Fruit fly (Drosophila melanogaster) whole organism, embryonic: ENCODE results near the gene rost.

Experiments used
- Aef1 ChIP-seq: fragments of 200-800 bp; sonication (Bioruptor generic); IDR thresholded peaks from 3 replicates; pipeline ENCODE4 v1.3.6; 2022; ENCODE audit warnings: missing biosample characterization, missing genetic modification characterization
- Atf-2 ChIP-seq: fragments of 200-800 bp; sonication (Bioruptor generic); optimal IDR thresholded peaks from 2 replicates; lab custom pipeline; 2016; ENCODE audit warnings: missing biosample characterization, missing genetic modification characterization
- Bdp1 ChIP-seq: fragments of 200-800 bp; sonication (Bioruptor generic); optimal IDR thresholded peaks from 3 replicates; lab custom pipeline; 2016; ENCODE audit warnings: missing biosample characterization, missing genetic modification characterization
- CG10321 ChIP-seq: fragments of 200-800 bp; sonication (Bioruptor generic); IDR thresholded peaks from 2 replicates; pipeline ENCODE4 v1.3.6; 2022; ENCODE audit warnings: missing biosample characterization, missing genetic modification characterization
- CG11093 ChIP-seq: fragments of 200-800 bp; sonication (Bioruptor generic); IDR thresholded peaks from 3 replicates; pipeline ENCODE4 v1.3.6; 2022; ENCODE audit warnings: missing biosample characterization, missing genetic modification characterization
- CG11398 ChIP-seq: fragments of 200-800 bp; sonication (Bioruptor generic); optimal IDR thresholded peaks from 2 replicates; lab custom pipeline; 2016; ENCODE audit warnings: missing biosample characterization, missing genetic modification characterization
- CG13287 ChIP-seq: fragments of 200-800 bp; sonication (Bioruptor generic); IDR thresholded peaks from 2 replicates; pipeline ENCODE4 v1.3.6; 2022; ENCODE audit warnings: missing biosample characterization, missing genetic modification characterization; ENCODE audit not compliant: partially characterized antibody
- CG13296 ChIP-seq: fragments of 200-800 bp; sonication (Bioruptor generic); optimal IDR thresholded peaks from 3 replicates; lab custom pipeline; 2018; ENCODE audit warnings: missing biosample characterization, mild to moderate bottlenecking, missing genetic modification characterization
- CG13424 ChIP-seq: fragments of 200-800 bp; sonication (Bioruptor generic); optimal IDR thresholded peaks from 2 replicates; lab custom pipeline; 2019; ENCODE audit warnings: missing biosample characterization, mild to moderate bottlenecking, missing genetic modification characterization, moderate library complexity
- CG16813 ChIP-seq: fragments of 200-800 bp; sonication (Bioruptor generic); IDR thresholded peaks from 3 replicates; pipeline ENCODE4 v1.3.6; 2022; ENCODE audit warnings: missing biosample characterization, missing genetic modification characterization; ENCODE audit not compliant: partially characterized antibody
- CG1832 ChIP-seq: fragments of 200-800 bp; sonication (Bioruptor generic); optimal IDR thresholded peaks from 2 replicates; lab custom pipeline; 2017; ENCODE audit warnings: missing biosample characterization, mild to moderate bottlenecking, missing genetic modification characterization, inconsistent platforms
- CG2199 ChIP-seq: fragments of 200-800 bp; sonication (Bioruptor generic); IDR thresholded peaks from 3 replicates; pipeline ENCODE4 v1.3.6; 2022; ENCODE audit warnings: missing biosample characterization, missing genetic modification characterization
- CG2678 ChIP-seq: fragments of 200-800 bp; sonication (Bioruptor generic); optimal IDR thresholded peaks from 3 replicates; lab custom pipeline; 2019; ENCODE audit warnings: missing biosample characterization, mild to moderate bottlenecking, missing genetic modification characterization, moderate library complexity
- CG2712 ChIP-seq: fragments of 200-800 bp; optimal IDR thresholded peaks from 3 replicates; lab custom pipeline; 2019; ENCODE audit warnings: missing biosample characterization, mild to moderate bottlenecking, missing genetic modification characterization, moderate library complexity
- CG32532 ChIP-seq: fragments of 200-800 bp; sonication (Bioruptor generic); IDR thresholded peaks from 2 replicates; pipeline ENCODE4 v1.3.6; 2022; ENCODE audit warnings: missing biosample characterization, missing genetic modification characterization
- CG3281 ChIP-seq: fragments of 200-800 bp; sonication (Bioruptor generic); optimal IDR thresholded peaks from 3 replicates; lab custom pipeline; 2017; ENCODE audit warnings: missing biosample characterization, mild to moderate bottlenecking, missing genetic modification characterization
- CG34224 ChIP-seq: fragments of 200-800 bp; sonication (Bioruptor generic); IDR thresholded peaks from 3 replicates; pipeline ENCODE4 v1.3.6; 2022; ENCODE audit warnings: missing biosample characterization, missing genetic modification characterization; ENCODE audit not compliant: partially characterized antibody
- CG34376 ChIP-seq: fragments of 200-800 bp; sonication (Bioruptor generic); optimal IDR thresholded peaks from 2 replicates; lab custom pipeline; 2018; ENCODE audit warnings: missing biosample characterization, mild to moderate bottlenecking, missing genetic modification characterization
- CG4360 ChIP-seq: fragments of 200-800 bp; sonication (Bioruptor generic); IDR thresholded peaks from 2 replicates; pipeline ENCODE4 v1.3.6; 2022; ENCODE audit warnings: missing biosample characterization, missing genetic modification characterization
- CG8089 ChIP-seq: fragments of 200-800 bp; sonication (Bioruptor generic); optimal IDR thresholded peaks from 3 replicates; lab custom pipeline; 2016; ENCODE audit warnings: missing biosample characterization, missing genetic modification characterization
- CG8290 ChIP-seq, 3 experiments: fragments of 200-800 bp; sonication (Bioruptor generic); optimal IDR thresholded peaks; 2 replicates each; lab custom pipeline; 2016 to 2019; ENCODE audit warnings: missing biosample characterization in 3 of 3, missing genetic modification characterization in 3 of 3, mild to moderate bottlenecking in 2 of 3, moderate library complexity in 1 of 3
- CG8944 ChIP-seq: fragments of 200-800 bp; sonication (Bioruptor generic); optimal IDR thresholded peaks from 3 replicates; lab custom pipeline; 2016; ENCODE audit warnings: missing biosample characterization, missing genetic modification characterization
- CG9817 ChIP-seq: fragments of 200-800 bp; sonication (Bioruptor generic); optimal IDR thresholded peaks from 2 replicates; lab custom pipeline; 2018; ENCODE audit warnings: missing biosample characterization, mild to moderate bottlenecking, missing genetic modification characterization, moderate library complexity
- CHES-1-like ChIP-seq: fragments of 200-800 bp; sonication (Bioruptor generic); optimal IDR thresholded peaks from 2 replicates; lab custom pipeline; 2016; ENCODE audit warnings: missing biosample characterization, missing genetic modification characterization
- CkIIα-i1 ChIP-seq: fragments of 200-800 bp; sonication (Bioruptor generic); IDR thresholded peaks from 2 replicates; pipeline ENCODE4 v1.3.6; 2022; ENCODE audit warnings: missing biosample characterization, missing genetic modification characterization
- CoRest ChIP-seq: fragments of 200-800 bp; sonication (Bioruptor generic); optimal IDR thresholded peaks from 3 replicates; lab custom pipeline; 2018; ENCODE audit warnings: missing biosample characterization, mild to moderate bottlenecking, missing genetic modification characterization, moderate library complexity
- Ets65A ChIP-seq: fragments of 200-800 bp; sonication (Bioruptor generic); peaks from one replicate; lab custom pipeline; 2016; ENCODE audit warnings: missing biosample characterization, missing genetic modification characterization
- Fer1 ChIP-seq: fragments of 200-800 bp; sonication (Bioruptor generic); optimal IDR thresholded peaks from 2 replicates; lab custom pipeline; 2017; ENCODE audit warnings: missing biosample characterization, mild to moderate bottlenecking, missing genetic modification characterization
- HLH4C ChIP-seq: fragments of 200-800 bp; sonication (Bioruptor generic); IDR thresholded peaks from 3 replicates; pipeline ENCODE4 v1.3.6; 2022; ENCODE audit warnings: missing biosample characterization, missing genetic modification characterization; ENCODE audit not compliant: partially characterized antibody
- HmgZ ChIP-seq: fragments of 200-800 bp; sonication (Bioruptor generic); optimal IDR thresholded peaks from 2 replicates; lab custom pipeline; 2018; ENCODE audit warnings: missing biosample characterization, mild to moderate bottlenecking, missing genetic modification characterization
- Neu2 ChIP-seq: fragments of 200-800 bp; sonication (Bioruptor generic); optimal IDR thresholded peaks from 3 replicates; lab custom pipeline; 2016; ENCODE audit warnings: missing biosample characterization, missing genetic modification characterization, borderline replicate concordance
- Nf-YA ChIP-seq: fragments of 200-800 bp; sonication (Bioruptor generic); IDR thresholded peaks from 2 replicates; pipeline ENCODE4 v1.3.6; 2022; ENCODE audit warnings: missing biosample characterization, missing genetic modification characterization
- Ptx1 ChIP-seq: fragments of 200-800 bp; sonication (Bioruptor generic); IDR thresholded peaks from 2 replicates; pipeline ENCODE4 v1.3.6; 2022; ENCODE audit warnings: missing biosample characterization, missing genetic modification characterization
- Side ChIP-seq: fragments of 200-800 bp; sonication (Bioruptor generic); optimal IDR thresholded peaks from 2 replicates; lab custom pipeline; 2016; ENCODE audit warnings: missing biosample characterization, missing genetic modification characterization
- al ChIP-seq: fragments of 200-800 bp; sonication (Bioruptor generic); IDR thresholded peaks from 2 replicates; pipeline ENCODE4 v1.3.6; 2022; ENCODE audit warnings: missing biosample characterization, missing genetic modification characterization
- danr ChIP-seq: fragments of 200-800 bp; sonication (Bioruptor generic); IDR thresholded peaks from 2 replicates; pipeline ENCODE4 v1.3.6; 2022; ENCODE audit warnings: missing biosample characterization, missing genetic modification characterization
- en ChIP-seq: fragments of 200-800 bp; sonication (Bioruptor generic); optimal IDR thresholded peaks from 2 replicates; lab custom pipeline; 2016; ENCODE audit warnings: missing biosample characterization, missing genetic modification characterization
- ftz-f1 ChIP-seq: fragments of 200-800 bp; sonication (Bioruptor generic); optimal IDR thresholded peaks from 2 replicates; lab custom pipeline; 2016; ENCODE audit warnings: missing biosample characterization, missing genetic modification characterization
- gsb-n ChIP-seq: fragments of 200-800 bp; sonication (Bioruptor generic); optimal IDR thresholded peaks from 3 replicates; lab custom pipeline; 2018; ENCODE audit warnings: missing biosample characterization, mild to moderate bottlenecking, missing genetic modification characterization
- lab ChIP-seq: fragments of 200-800 bp; sonication (Bioruptor generic); optimal IDR thresholded peaks from 3 replicates; lab custom pipeline; 2017; ENCODE audit warnings: missing biosample characterization, missing genetic modification characterization, mild to moderate bottlenecking, moderate library complexity, missing genetic modification reagents
- pho ChIP-seq: fragments of 200-800 bp; sonication (Bioruptor generic); optimal IDR thresholded peaks from 2 replicates; lab custom pipeline; 2016; ENCODE audit warnings: missing biosample characterization, missing genetic modification characterization
- prd ChIP-seq, 3 experiments: fragments of >200 bp in 2 of 3; fragments of 200-800 bp in 1 of 3; sonication (Bioruptor generic) in 1 of 3; optimal IDR thresholded peaks in 2 of 3; IDR thresholded peaks in 1 of 3; 2 replicates in 2 of 3; 3 replicates in 1 of 3; pipeline versions ENCODE4 v1.3.6 to Lab custom; 2017 to 2022; ENCODE audit warnings: missing biosample characterization in 1 of 3, missing genetic modification characterization in 1 of 3
- salm ChIP-seq: fragments of 200-800 bp; sonication (Bioruptor generic); optimal IDR thresholded peaks from 2 replicates; lab custom pipeline; 2018; ENCODE audit warnings: missing biosample characterization, mild to moderate bottlenecking, missing genetic modification characterization
- sima ChIP-seq: fragments of 200-800 bp; sonication (Bioruptor generic); optimal IDR thresholded peaks from 2 replicates; lab custom pipeline; 2016; ENCODE audit warnings: missing biosample characterization, missing genetic modification characterization
- toy ChIP-seq: fragments of 200-800 bp; sonication (Bioruptor generic); IDR thresholded peaks from 2 replicates; pipeline ENCODE4 v1.3.6; 2022; ENCODE audit warnings: missing biosample characterization, missing genetic modification characterization
- vvl ChIP-seq: fragments of 200-800 bp; sonication (Bioruptor generic); IDR thresholded peaks from 2 replicates; pipeline ENCODE4 v1.3.6; 2022; ENCODE audit warnings: missing biosample characterization, missing genetic modification characterization
- wor ChIP-seq: fragments of 200-800 bp; sonication (Bioruptor generic); IDR thresholded peaks from 2 replicates; pipeline ENCODE4 v1.3.6; 2022; ENCODE audit warnings: missing biosample characterization, missing genetic modification characterization
- zen2 ChIP-seq: fragments of 200-800 bp; sonication (Bioruptor generic); IDR thresholded peaks from 3 replicates; pipeline ENCODE4 v1.3.6; 2022; ENCODE audit warnings: missing biosample characterization, missing genetic modification characterization; ENCODE audit not compliant: partially characterized antibody
- zfh2 ChIP-seq: fragments of 200-800 bp; sonication (Bioruptor generic); optimal IDR thresholded peaks from 2 replicates; lab custom pipeline; 2016; ENCODE audit warnings: missing biosample characterization, missing genetic modification characterization

The rost gene

DNA sequence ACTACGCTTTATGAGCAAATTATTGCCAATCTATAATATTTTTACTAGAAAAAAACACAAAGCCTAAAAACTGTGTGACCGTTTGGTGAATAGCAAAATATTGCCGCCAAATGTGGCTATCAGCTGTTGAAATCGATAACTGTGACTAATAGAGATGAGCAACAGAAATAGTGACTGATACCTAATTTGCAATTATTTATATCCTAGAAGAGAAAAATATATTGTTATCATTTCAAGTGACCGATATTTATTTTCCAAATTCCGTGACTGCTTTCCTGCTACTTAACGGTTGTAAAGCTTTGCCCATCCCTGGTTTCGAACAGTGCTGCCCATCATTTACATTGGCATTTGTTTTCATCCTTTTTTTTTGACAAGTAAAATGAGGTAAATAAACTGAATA is 7.9 kb upstream of the rost start, which contains the start of the genes alien and CG18661 (continued):
- TF ChIP-seq CG32532 (GFP tag; lab: Robert Waterston, UW): peak; percentile 92
- TF ChIP-seq Ets65A: peak; percentile 98
- peak; percentile 78 for TF ChIP-seq HmgZ
- TF ChIP-seq Side (GFP tag; lab: Kevin White, UChicago): peak; percentile 89
- peak; percentile 81 for TF ChIP-seq CG13287
- TF ChIP-seq sima (GFP tag; lab: Kevin White, UChicago): peak; percentile 93
- peak; percentile 83 for TF ChIP-seq pho (GFP tag; lab: Kevin White, UChicago)
- 0 out of 2 replicates have a peak, but pooled peaks have one; percentile 64 for TF ChIP-seq CkIIα-i1
- peak; percentile 98 for TF ChIP-seq Aef1 (GFP tag; lab: Robert Waterston, UW)
- TF ChIP-seq HLH4C (GFP tag; lab: Robert Waterston, UW): peak; percentile 34; the same call in 1 of the 3 replicates
- no peak for TF ChIP-seq zen2 (GFP tag; lab: Robert Waterston, UW)
- no peak for TF ChIP-seq CG1832 (GFP tag; lab: Kevin White, UChicago)
- TF ChIP-seq CG34224 (GFP tag; lab: Robert Waterston, UW): no peak
- peak; percentile 95 for TF ChIP-seq Atf-2 (GFP tag; lab: Kevin White, UChicago)
- TF ChIP-seq CG13424 (tag; lab: Kevin White, UChicago): peak; percentile 74
- peak; percentile 94 for TF ChIP-seq zfh2
- peak; percentile 47 for TF ChIP-seq en (GFP tag; lab: Kevin White, UChicago)
- TF ChIP-seq al: peak; percentile 88
- peak; percentile 14 for TF ChIP-seq ftz-f1
- peak; percentile 92 for TF ChIP-seq vvl
- peak; percentile 90 for TF ChIP-seq CoRest (tag; lab: Kevin White, UChicago)
- peak; percentile 91 for TF ChIP-seq danr
- peak; percentile 72 for TF ChIP-seq CG16813 (GFP tag; lab: Robert Waterston, UW)
- TF ChIP-seq prd (optimal IDR thresholded peaks at IDR 0.05; lab: Kevin White, UChicago): no peak
- peak; percentile 95 for TF ChIP-seq prd (GFP tag; IDR thresholded peaks at IDR 0.05; lab: Robert Waterston, UW)
- peak; percentile 60 for TF ChIP-seq gsb-n (tag; lab: Kevin White, UChicago)
- peak; percentile 0 for TF ChIP-seq CG13296 (GFP tag; lab: Kevin White, UChicago)
- peak; percentile 80; the same call in 2 of the 3 replicates for TF ChIP-seq CG2199 (GFP tag; lab: Robert Waterston, UW)
- TF ChIP-seq CHES-1-like (GFP tag; lab: Kevin White, UChicago): peak; percentile 85
- TF ChIP-seq Nf-YA (GFP tag; lab: Robert Waterston, UW): peak; percentile 83
- peak; percentile 51; the same call in 1 of the 2 replicates for TF ChIP-seq toy (GFP tag; lab: Robert Waterston, UW)
- TF ChIP-seq CG2678: peak; percentile 61
- TF ChIP-seq Neu2: peak; percentile 45
- TF ChIP-seq CG8944 (GFP tag; lab: Kevin White, UChicago): peak; percentile 79
- TF ChIP-seq Fer1: peak; percentile 54
- peak; percentile 89 for TF ChIP-seq CG8290 (GFP tag; optimal IDR thresholded peaks at IDR 0.05; lab: Kevin White, UChicago)
- TF ChIP-seq CG8290 (tag; optimal IDR thresholded peaks at IDR 0.05; lab: Kevin White, UChicago): peak in 1 of 2 experiments; percentile 90
- TF ChIP-seq salm: peak; percentile 21
- TF ChIP-seq lab (GFP tag; lab: Kevin White, UChicago): peak; percentile 72
- TF ChIP-seq CG10321 (GFP tag; lab: Robert Waterston, UW): peak; percentile 66
- TF ChIP-seq CG34376: peak; percentile 4
- peak; percentile 70 for TF ChIP-seq CG2712 (tag; lab: Kevin White, UChicago)
- peak; percentile 25 for TF ChIP-seq Bdp1 (GFP tag; lab: Kevin White, UChicago)
- TF ChIP-seq CG4360 (GFP tag; lab: Robert Waterston, UW): no peak
- TF ChIP-seq CG11093 (GFP tag; lab: Robert Waterston, UW): peak; percentile 72; the same call in 1 of the 3 replicates
- peak; percentile 85 for TF ChIP-seq CG9817 (tag; lab: Kevin White, UChicago)
- TF ChIP-seq CG3281: peak; percentile 35
- TF ChIP-seq CG8089 (GFP tag; lab: Kevin White, UChicago): peak; percentile 69
- peak; percentile 92 for TF ChIP-seq Ptx1
- TF ChIP-seq CG11398 (GFP tag; lab: Kevin White, UChicago): peak; percentile 24
- peak; percentile 62 for TF ChIP-seq wor
